Fruit fly (Drosophila melanogaster): ENCODE measurements around the gene CG17801.

dm6 chr3R:17795561-17796170 lies 11.2 kb downstream of the CG17801 start:
- TF ChIP-seq CG10348 (GFP tag; IDR thresholded peaks at IDR 0.05) (no peak), CG17806 (tag; optimal IDR thresholded peaks at IDR 0.05) (no peak), CG8159 (tag; optimal IDR thresholded peaks at IDR 0.05) (no peak), CG14655 (GFP tag; optimal IDR thresholded peaks at IDR 0.05) (no peak), gl (tag; optimal IDR thresholded peaks at IDR 0.05) (no peak), rn (GFP tag; IDR thresholded peaks at IDR 0.05) (no peak), CG8301 (tag; optimal IDR thresholded peaks at IDR 0.05) (no peak), CG4496 (GFP tag; IDR thresholded peaks at IDR 0.05) (no peak), Ets98B (GFP tag; IDR thresholded peaks at IDR 0.05) (no peak)

Data from whole organism, pupa.